Fruit fly (Drosophila melanogaster) whole organism, embryonic: ENCODE results near the gene Evi5.

Experiments used
- Abd-B ChIP-seq: fragments of 200-800 bp; sonication (Bioruptor generic); optimal IDR thresholded peaks from 2 replicates; lab custom pipeline; 2018; ENCODE audit warnings: missing biosample characterization, mild to moderate bottlenecking, missing genetic modification characterization, moderate library complexity
- CG11504 ChIP-seq: fragments of 200-800 bp; sonication (Bioruptor generic); optimal IDR thresholded peaks from 3 replicates; lab custom pipeline; 2019; ENCODE audit warnings: missing biosample characterization, mild to moderate bottlenecking, missing genetic modification characterization, moderate library complexity
- CG16815 ChIP-seq: fragments of 200-800 bp; sonication (Bioruptor generic); optimal IDR thresholded peaks from 3 replicates; lab custom pipeline; 2017; ENCODE audit warnings: missing biosample characterization, mild to moderate bottlenecking, missing genetic modification characterization
- CG2678 ChIP-seq: fragments of 200-800 bp; sonication (Bioruptor generic); optimal IDR thresholded peaks from 3 replicates; lab custom pipeline; 2019; ENCODE audit warnings: missing biosample characterization, mild to moderate bottlenecking, missing genetic modification characterization, moderate library complexity
- CG31388 ChIP-seq: fragments of 200-800 bp; sonication (Bioruptor generic); optimal IDR thresholded peaks from 2 replicates; lab custom pipeline; 2016; ENCODE audit warnings: missing biosample characterization, missing genetic modification characterization
- CG3163 ChIP-seq: fragments of 200-800 bp; sonication (Bioruptor generic); optimal IDR thresholded peaks from 3 replicates; lab custom pipeline; 2016; ENCODE audit warnings: missing biosample characterization, missing genetic modification characterization
- CG32772 ChIP-seq: fragments of 200-800 bp; sonication (Bioruptor generic); IDR thresholded peaks from 2 replicates; pipeline ENCODE4 v1.3.6; 2022; ENCODE audit warnings: missing biosample characterization, missing genetic modification characterization
- CG6854 ChIP-seq: fragments of 200-800 bp; sonication (Bioruptor generic); optimal IDR thresholded peaks from 3 replicates; lab custom pipeline; 2017; ENCODE audit warnings: missing biosample characterization, mild to moderate bottlenecking, missing genetic modification characterization
- CG7839 ChIP-seq: fragments of 200-800 bp; sonication (Bioruptor generic); optimal IDR thresholded peaks from 3 replicates; lab custom pipeline; 2018; ENCODE audit warnings: missing biosample characterization, mild to moderate bottlenecking, missing genetic modification characterization, moderate library complexity
- CG9437 ChIP-seq: fragments of 200-800 bp; sonication (Bioruptor generic); optimal IDR thresholded peaks from 2 replicates; lab custom pipeline; 2018; ENCODE audit warnings: missing biosample characterization, mild to moderate bottlenecking, missing genetic modification characterization
- CG9609 ChIP-seq: fragments of 200-800 bp; sonication (Bioruptor generic); optimal IDR thresholded peaks from 3 replicates; lab custom pipeline; 2016; ENCODE audit warnings: missing biosample characterization, missing genetic modification characterization
- Gug ChIP-seq: fragments of 200-800 bp; sonication (Bioruptor generic); IDR thresholded peaks from 4 replicates; pipeline ENCODE4 v1.3.6; 2022; ENCODE audit warnings: missing biosample characterization, missing genetic modification characterization
- Hsf ChIP-seq: fragments of 200-800 bp; sonication (Bioruptor generic); optimal IDR thresholded peaks from 3 replicates; lab custom pipeline; 2016; ENCODE audit warnings: missing biosample characterization, missing genetic modification characterization
- Kr ChIP-seq: fragments of 200-800 bp; sonication (Bioruptor generic); optimal IDR thresholded peaks from 2 replicates; lab custom pipeline; 2017; ENCODE audit warnings: missing biosample characterization, mild to moderate bottlenecking, missing genetic modification characterization
- Lhr ChIP-seq: fragments of 200-800 bp; sonication (Bioruptor generic); optimal IDR thresholded peaks from 3 replicates; lab custom pipeline; 2017; ENCODE audit warnings: mild to moderate bottlenecking, missing biosample characterization, missing genetic modification reagents, missing genetic modification characterization
- Med ChIP-seq: fragments of 200-800 bp; sonication (Bioruptor generic); peaks from one replicate; lab custom pipeline; 2016; ENCODE audit warnings: missing biosample characterization, missing genetic modification characterization, mild to moderate bottlenecking, inconsistent platforms, moderate library complexity
- NFAT ChIP-seq: fragments of 200-800 bp; sonication (Bioruptor generic); IDR thresholded peaks from 2 replicates; pipeline ENCODE4 v1.3.6; 2022; ENCODE audit warnings: missing biosample characterization, missing genetic modification characterization
- Oaz ChIP-seq: fragments of 200-800 bp; sonication (Bioruptor generic); IDR thresholded peaks from 2 replicates; pipeline ENCODE4 v1.3.6; 2022; ENCODE audit warnings: missing biosample characterization, missing genetic modification characterization
- Ptx1 ChIP-seq: fragments of 200-800 bp; sonication (Bioruptor generic); IDR thresholded peaks from 2 replicates; pipeline ENCODE4 v1.3.6; 2022; ENCODE audit warnings: missing biosample characterization, missing genetic modification characterization
- Ravus ChIP-seq: fragments of 200-800 bp; sonication (Bioruptor generic); IDR thresholded peaks from 2 replicates; pipeline ENCODE4 v1.3.6; 2022; ENCODE audit warnings: missing biosample characterization, missing genetic modification characterization
- Rfx ChIP-seq: fragments of 200-800 bp; sonication (Bioruptor generic); IDR thresholded peaks from 2 replicates; pipeline ENCODE4 v1.3.6; 2022; ENCODE audit warnings: missing biosample characterization, missing genetic modification characterization
- emc ChIP-seq: fragments of 200-800 bp; sonication (Bioruptor generic); optimal IDR thresholded peaks from 2 replicates; lab custom pipeline; 2016; ENCODE audit warnings: missing biosample characterization, missing genetic modification characterization
- exex ChIP-seq: fragments of 200-800 bp; sonication (Bioruptor generic); optimal IDR thresholded peaks from 4 replicates; lab custom pipeline; 2018; ENCODE audit warnings: missing biosample characterization, mild to moderate bottlenecking, missing genetic modification characterization, moderate library complexity
- ftz-f1 ChIP-seq: fragments of 200-800 bp; sonication (Bioruptor generic); optimal IDR thresholded peaks from 2 replicates; lab custom pipeline; 2016; ENCODE audit warnings: missing biosample characterization, missing genetic modification characterization
- nerfin-1 ChIP-seq: fragments of 200-800 bp; sonication (Bioruptor generic); optimal IDR thresholded peaks from 3 replicates; lab custom pipeline; 2019; ENCODE audit warnings: missing biosample characterization, mild to moderate bottlenecking, missing genetic modification characterization, moderate library complexity
- otp ChIP-seq: fragments of 200-800 bp; sonication (Bioruptor generic); IDR thresholded peaks from 3 replicates; pipeline ENCODE4, ENCODE4 v1.3.6; 2022; ENCODE audit warnings: missing biosample characterization, missing genetic modification characterization
- phol ChIP-seq: fragments of 200-800 bp; sonication (Bioruptor generic); optimal IDR thresholded peaks from 3 replicates; lab custom pipeline; 2018; ENCODE audit warnings: missing biosample characterization, mild to moderate bottlenecking, missing genetic modification characterization, moderate library complexity
- repo ChIP-seq: fragments of 200-800 bp; sonication (Bioruptor generic); optimal IDR thresholded peaks from 2 replicates; lab custom pipeline; 2016; ENCODE audit warnings: missing biosample characterization, missing genetic modification characterization
- sd ChIP-seq: fragments of 200-800 bp; sonication (Bioruptor generic); optimal IDR thresholded peaks from 3 replicates; lab custom pipeline; 2018; ENCODE audit warnings: missing biosample characterization, mild to moderate bottlenecking, missing genetic modification characterization, moderate library complexity
- sens ChIP-seq: fragments of 200-800 bp; sonication (Bioruptor generic); peaks from one replicate; lab custom pipeline; 2016; ENCODE audit warnings: missing biosample characterization, missing genetic modification characterization
- sob ChIP-seq: fragments of 200-800 bp; sonication (Bioruptor generic); IDR thresholded peaks from 2 replicates; pipeline ENCODE4 v1.3.6; 2022; ENCODE audit warnings: missing biosample characterization, missing genetic modification characterization
- ssp ChIP-seq: fragments of 200-800 bp; sonication (Bioruptor generic); IDR thresholded peaks from 2 replicates; pipeline ENCODE4 v1.3.6; 2022; ENCODE audit warnings: missing biosample characterization, missing genetic modification characterization
- sug ChIP-seq: fragments of 200-800 bp; optimal IDR thresholded peaks from 2 replicates; lab custom pipeline; 2019; ENCODE audit warnings: missing biosample characterization, mild to moderate bottlenecking, missing genetic modification characterization, moderate library complexity
- tup ChIP-seq: fragments of 200-800 bp; sonication (Bioruptor generic); optimal IDR thresholded peaks from 2 replicates; lab custom pipeline; 2016; ENCODE audit warnings: missing biosample characterization, mild to moderate bottlenecking, missing genetic modification characterization, moderate library complexity
- usp ChIP-seq: fragments of >200 bp; optimal IDR thresholded peaks from 2 replicates; lab custom pipeline; 2017; ENCODE audit warnings: missing biosample characterization, missing genetic modification characterization

Gene Evi5

DNA sequence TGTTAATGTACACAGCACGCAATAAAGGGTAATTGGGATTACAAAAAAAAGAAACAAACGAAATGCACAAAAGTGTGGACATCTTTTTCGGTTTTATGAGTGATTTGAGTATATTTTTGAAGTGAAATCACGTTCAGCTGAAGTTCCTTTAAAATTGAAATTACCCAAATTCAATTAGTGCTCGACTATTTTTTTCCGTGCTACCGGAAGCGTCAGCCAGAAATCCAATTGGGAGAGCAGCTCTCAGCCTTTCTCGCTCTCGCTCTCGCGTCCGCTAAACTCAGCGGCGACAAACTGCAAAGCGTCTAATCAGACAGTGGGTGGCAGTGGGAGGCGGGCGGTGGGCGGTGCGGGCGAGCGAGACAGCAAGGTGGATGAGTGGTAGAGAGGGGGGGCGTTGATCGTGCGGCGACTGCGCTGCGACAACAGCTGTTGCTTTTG is 30.9 kb downstream of the Evi5 start (continued):
- TF ChIP-seq phol (tag; lab: Kevin White, UChicago): peak; percentile 86
- peak; percentile 71 for TF ChIP-seq ssp (GFP tag; lab: Robert Waterston, UW)
- TF ChIP-seq CG32772 (GFP tag; lab: Robert Waterston, UW): peak; percentile 85
- peak; percentile 74 for TF ChIP-seq CG3163 (GFP tag; lab: Kevin White, UChicago)
- peak; percentile 26 for TF ChIP-seq Lhr (GFP tag; lab: Kevin White, UChicago)
- peak; percentile 85 for TF ChIP-seq repo (GFP tag; lab: Kevin White, UChicago)
- TF ChIP-seq usp (GFP tag; lab: Kevin White, UChicago): no peak
- TF ChIP-seq nerfin-1 (tag; lab: Kevin White, UChicago): peak; percentile 65
- peak; percentile 64 for TF ChIP-seq CG16815 (GFP tag; lab: Kevin White, UChicago)
- TF ChIP-seq Oaz (GFP tag; lab: Robert Waterston, UW): peak; percentile 74
- TF ChIP-seq Hsf (GFP tag; lab: Kevin White, UChicago): peak; percentile 93

DNA sequence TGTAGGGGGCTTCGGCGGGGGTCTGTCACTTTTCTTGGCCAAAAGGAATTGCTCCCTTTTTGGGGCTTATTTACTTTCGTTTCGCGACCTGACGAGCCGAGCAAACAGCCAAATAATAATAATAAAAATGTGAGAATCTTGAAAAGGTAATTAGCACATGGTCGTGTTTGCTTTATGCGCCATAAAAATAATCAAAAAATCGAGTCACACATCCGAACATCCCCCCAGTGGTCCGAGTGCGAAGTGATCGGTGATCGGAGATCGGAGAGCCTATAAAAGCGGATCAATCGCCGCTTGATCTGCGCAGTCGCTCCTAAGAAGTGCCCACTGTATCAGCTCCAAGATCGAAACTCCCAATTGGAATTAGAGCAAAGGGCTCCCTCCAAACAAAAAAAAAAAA is 31.7 kb downstream of the Evi5 start, which contains the start of gene Gs2:
Gene Gs2 (plus strand): TSS at position 301 of the 400 bp plus-strand sequence.
- TF ChIP-seq Med (GFP tag; lab: Kevin White, UChicago): peak; percentile 38
- TF ChIP-seq Rfx (GFP tag; lab: Robert Waterston, UW): no peak
- TF ChIP-seq emc (GFP tag; lab: Kevin White, UChicago): no peak
- TF ChIP-seq Gug (GFP tag; lab: Robert Waterston, UW): no peak
- TF ChIP-seq, all 482 proteins: peak for 1

- TF ChIP-seq sens (GFP tag; lab: Kevin White, UChicago): peak; percentile 1
- TF ChIP-seq CG11504 (tag; lab: Kevin White, UChicago): peak; percentile 16
- 0 out of 2 replicates have a peak, but pooled peaks have one; percentile 7 for TF ChIP-seq NFAT
- peak; percentile 23 for TF ChIP-seq CG2678 (tag; lab: Kevin White, UChicago)
- TF ChIP-seq Kr (GFP tag; lab: Kevin White, UChicago): no peak
- peak; percentile 37; the same call in 1 of the 2 replicates for TF ChIP-seq Rfx (GFP tag; lab: Robert Waterston, UW)
- peak; percentile 0 for TF ChIP-seq CG9437 (GFP tag; lab: Kevin White, UChicago)
- no peak for TF ChIP-seq CG6854
- no peak for TF ChIP-seq CG31388 (GFP tag; lab: Kevin White, UChicago)
- TF ChIP-seq Ptx1 (GFP tag; lab: Robert Waterston, UW): 0 out of 2 replicates have a peak, but pooled peaks have one; percentile 14
- peak; percentile 18 for TF ChIP-seq Abd-B (GFP tag; lab: Kevin White, UChicago)
- no peak for TF ChIP-seq Ravus (GFP tag; lab: Robert Waterston, UW)
- TF ChIP-seq CG7839: peak; percentile 4
These were observed 32.1 kb downstream of the Evi5 start for dm6 chrX:11422071-11422470.

DNA sequence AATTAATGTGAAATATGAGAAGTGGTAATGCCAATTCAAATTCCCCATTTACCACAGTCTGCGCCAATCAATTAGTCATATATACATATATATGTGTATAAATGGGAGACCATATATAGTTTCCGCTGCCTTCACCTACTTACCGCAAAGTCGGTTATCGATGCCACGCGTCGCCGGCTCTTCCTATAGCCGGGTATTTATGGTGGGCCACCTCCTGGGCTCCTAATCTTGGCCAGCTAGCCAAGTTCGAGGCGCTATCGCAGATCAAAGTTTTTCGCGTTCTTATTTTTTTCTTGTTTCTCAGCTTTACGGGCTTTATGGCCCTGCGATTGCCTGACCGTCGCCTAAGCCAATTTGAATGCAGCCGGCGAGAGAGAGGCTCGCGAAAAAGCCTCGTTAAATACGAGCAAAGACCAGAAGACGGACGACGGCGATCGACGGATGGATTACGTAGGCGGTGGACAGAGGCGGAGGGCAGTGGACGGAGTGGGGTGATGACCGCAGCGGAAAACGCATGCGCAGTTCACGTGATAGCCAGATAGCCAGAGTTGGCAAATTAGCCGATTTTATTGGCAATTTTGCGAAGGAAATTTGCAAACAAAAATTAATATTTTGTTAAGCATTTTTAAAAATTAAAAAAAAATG is 33.3 kb downstream of the Evi5 start:
- TF ChIP-seq sd (tag; lab: Kevin White, UChicago): peak; percentile 55
- no peak for TF ChIP-seq otp (GFP tag; lab: Robert Waterston, UW)
- TF ChIP-seq exex (tag; lab: Kevin White, UChicago): peak; percentile 29
- TF ChIP-seq CG9609 (GFP tag; lab: Kevin White, UChicago): no peak
- no peak for TF ChIP-seq ftz-f1 (GFP tag; lab: Kevin White, UChicago)
- peak; percentile 84 for TF ChIP-seq sug (tag; lab: Kevin White, UChicago)
- peak; percentile 59 for TF ChIP-seq Med (GFP tag; lab: Kevin White, UChicago)
- TF ChIP-seq tup (GFP tag; lab: Kevin White, UChicago): no peak
- no peak for TF ChIP-seq sob (GFP tag; lab: Robert Waterston, UW)
